Fruit fly (Drosophila melanogaster) S2 (cell line): ENCODE results near the gene Edg78E.

ENCODE experiments used
- CG8478 ChIP-seq: fragments of >200 bp; optimal IDR thresholded peaks from 2 replicates; lab custom pipeline; 2018
- CTCF ChIP-seq, 2 experiments: fragments of >200 bp; optimal IDR thresholded peaks; 2 replicates each; lab custom pipeline; 2018

dm6 chr3L:21292700-21293099, 4.9 kb downstream of the Edg78E start, which contains the start of gene Cpr78Ca:
- no peak for TF ChIP-seq CTCF (optimal IDR thresholded peaks at IDR 0.05; lab: Kevin White, UChicago)
- no peak for TF ChIP-seq CG8478
